Fruit fly (Drosophila melanogaster) whole organism: ENCODE results near the gene DNAlig4.

Source experiments
- CG8478 ChIP-seq: fragments of >200 bp; optimal IDR thresholded peaks from 2 replicates; lab custom pipeline; 2018; ENCODE audit warnings: inconsistent platforms
- psq ChIP-seq: fragments of >200 bp; optimal IDR thresholded peaks from 2 replicates; lab custom pipeline; 2017
- usp ChIP-seq: fragments of >200 bp; optimal IDR thresholded peaks from 2 replicates; lab custom pipeline; 2017; ENCODE audit warnings: missing biosample characterization, missing genetic modification characterization, mixed read lengths

dm6 chrX:13635000-13635368, 32.6 kb downstream of the DNAlig4 start:
- no peak for TF ChIP-seq usp (GFP tag; lab: Kevin White, UChicago)
- no peak for TF ChIP-seq psq (lab: Kevin White, UChicago)
- no peak for TF ChIP-seq CG8478 (lab: Kevin White, UChicago)
